Worm (Caenorhabditis elegans): ENCODE measurements around the gene sars-1.

ce11 chrIV:9998487-9999218, 4.9 kb upstream of the sars-1 start, which contains the start of gene pyp-1:
- TF ChIP-seq D1046.2 (GFP tag; IDR thresholded peaks at IDR 0.05) (no peak), unc-62 (GFP tag; optimal IDR thresholded peaks at IDR 0.05 in 1 of 2) (no peak), unc-62 (tag; optimal IDR thresholded peaks at IDR 0.05) (no peak), sdz-12 (GFP tag; optimal IDR thresholded peaks at IDR 0.05) (no peak), nhr-11 (tag; optimal IDR thresholded peaks at IDR 0.05) (peak; percentile 30)

Data from whole organism, L4 larva.